Worm (Caenorhabditis elegans): ENCODE data around the gene ntl-9.

- TF ChIP-seq syd-9 (tag; optimal IDR thresholded peaks at IDR 0.05) (no peak), pqm-1 (tag; optimal IDR thresholded peaks at IDR 0.05) (no peak), dmd-4 (tag; optimal IDR thresholded peaks at IDR 0.05; ENCODE audit: borderline replicate concordance) (no peak), tbx-2 (tag; optimal IDR thresholded peaks at IDR 0.05) (no peak), unc-55 (GFP tag; optimal IDR thresholded peaks at IDR 0.05) (no peak), nfya-1 (tag; optimal IDR thresholded peaks at IDR 0.05) (no peak), elt-4 (tag; optimal IDR thresholded peaks at IDR 0.05) (no peak), pag-3 (tag; optimal IDR thresholded peaks at IDR 0.05; ENCODE audit: borderline replicate concordance) (no peak)
Observed at ce11 chrIII:4968146-4968545, 23.8 kb downstream of the ntl-9 start.
